Worm (Caenorhabditis elegans): Measurements from ENCODE around the gene srt-5.

srt-5 gene

ce11 chrV:3040930-3041329 lies 39.8 kb downstream of the srt-5 start:
- TF ChIP-seq med-1 (GFP tag; optimal IDR thresholded peaks at IDR 0.05; ENCODE audit: insufficient read depth) (no peak), cog-1 (tag; optimal IDR thresholded peaks at IDR 0.05) (no peak), klf-2 (GFP tag; conservative IDR thresholded peaks at IDR 0.05) (no peak), ztf-23 (GFP tag; IDR thresholded peaks at IDR 0.05) (no peak), T22C8.4 (GFP tag; IDR thresholded peaks at IDR 0.05) (no peak), ref-1 (GFP tag; conservative IDR thresholded peaks at IDR 0.05) (no peak), flt-1 (GFP tag; IDR thresholded peaks at IDR 0.05) (no peak), ztf-29 (GFP tag; IDR thresholded peaks at IDR 0.05) (no peak), tab-1 (GFP tag; IDR thresholded peaks at IDR 0.05) (no peak)

ce11 chrV:3039282-3039681 lies 41.4 kb downstream of the srt-5 start, which contains the start of gene chpf-2:
Gene chpf-2 (minus strand): TSS chrV:3039382.
- no peak for TF ChIP-seq ztf-29 (GFP tag; IDR thresholded peaks at IDR 0.05)
- no peak for TF ChIP-seq klf-2 (GFP tag; conservative IDR thresholded peaks at IDR 0.05)
- no peak for TF ChIP-seq T22C8.4 (GFP tag; IDR thresholded peaks at IDR 0.05)
- no peak for TF ChIP-seq flt-1 (GFP tag; IDR thresholded peaks at IDR 0.05)
- TF ChIP-seq med-1 (GFP tag; optimal IDR thresholded peaks at IDR 0.05; ENCODE audit: insufficient read depth) = no peak
- TF ChIP-seq cog-1 (tag; optimal IDR thresholded peaks at IDR 0.05) = no peak
- no peak for TF ChIP-seq ref-1 (GFP tag; conservative IDR thresholded peaks at IDR 0.05)
- TF ChIP-seq tab-1 (GFP tag; IDR thresholded peaks at IDR 0.05) = no peak
- TF ChIP-seq ztf-23 (GFP tag; IDR thresholded peaks at IDR 0.05) = no peak

ce11 chrV:3038058-3038457 lies 42.6 kb downstream of the srt-5 start:
- TF ChIP-seq ref-1 (GFP tag; conservative IDR thresholded peaks at IDR 0.05) (no peak), tab-1 (GFP tag; IDR thresholded peaks at IDR 0.05) (no peak), T22C8.4 (GFP tag; IDR thresholded peaks at IDR 0.05) (no peak), ztf-29 (GFP tag; IDR thresholded peaks at IDR 0.05) (no peak), cog-1 (tag; optimal IDR thresholded peaks at IDR 0.05) (no peak), flt-1 (GFP tag; IDR thresholded peaks at IDR 0.05) (no peak), med-1 (GFP tag; optimal IDR thresholded peaks at IDR 0.05; ENCODE audit: insufficient read depth) (no peak), ztf-23 (GFP tag; IDR thresholded peaks at IDR 0.05) (no peak), klf-2 (GFP tag; conservative IDR thresholded peaks at IDR 0.05) (no peak)

- no peak for TF ChIP-seq ref-1 (GFP tag; conservative IDR thresholded peaks at IDR 0.05)
- no peak for TF ChIP-seq tab-1 (GFP tag; IDR thresholded peaks at IDR 0.05)
- TF ChIP-seq med-1 (GFP tag; optimal IDR thresholded peaks at IDR 0.05; ENCODE audit: insufficient read depth) = no peak
- no peak for TF ChIP-seq cog-1 (tag; optimal IDR thresholded peaks at IDR 0.05)
- no peak for TF ChIP-seq ztf-29 (GFP tag; IDR thresholded peaks at IDR 0.05)
- no peak for TF ChIP-seq ztf-23 (GFP tag; IDR thresholded peaks at IDR 0.05)
- TF ChIP-seq T22C8.4 (GFP tag; IDR thresholded peaks at IDR 0.05) = no peak
- no peak for TF ChIP-seq klf-2 (GFP tag; conservative IDR thresholded peaks at IDR 0.05)
- TF ChIP-seq flt-1 (GFP tag; IDR thresholded peaks at IDR 0.05) = no peak
Observed at ce11 chrV:3034236-3034635, 46.5 kb downstream of the srt-5 start, which contains the start of gene srw-8. Gene srw-8 (minus strand): TSS chrV:3034336.

ce11 chrV:3032343-3032742 lies 48.3 kb downstream of the srt-5 start, which contains the start of gene irld-38:
Gene irld-38 (minus strand): TSS chrV:3032443.
- TF ChIP-seq ref-1 (GFP tag; conservative IDR thresholded peaks at IDR 0.05) (no peak), med-1 (GFP tag; optimal IDR thresholded peaks at IDR 0.05; ENCODE audit: insufficient read depth) (no peak), T22C8.4 (GFP tag; IDR thresholded peaks at IDR 0.05) (no peak), flt-1 (GFP tag; IDR thresholded peaks at IDR 0.05) (no peak), ztf-29 (GFP tag; IDR thresholded peaks at IDR 0.05) (no peak), cog-1 (tag; optimal IDR thresholded peaks at IDR 0.05) (no peak), klf-2 (GFP tag; conservative IDR thresholded peaks at IDR 0.05) (no peak)
